Fruit fly (Drosophila melanogaster) whole organism, embryonic: ENCODE measurements around the gene CG11902.

Experiments used
- Atf3 ChIP-seq: fragments of 200-800 bp; sonication (Bioruptor generic); optimal IDR thresholded peaks from 3 replicates; lab custom pipeline; 2016; ENCODE audit warnings: missing biosample characterization, missing genetic modification characterization
- CG10565 ChIP-seq: fragments of 200-800 bp; sonication (Bioruptor generic); optimal IDR thresholded peaks from 3 replicates; lab custom pipeline; 2016; ENCODE audit warnings: missing biosample characterization, mild to moderate bottlenecking, missing genetic modification characterization
- CG2678 ChIP-seq: fragments of 200-800 bp; sonication (Bioruptor generic); optimal IDR thresholded peaks from 3 replicates; lab custom pipeline; 2019; ENCODE audit warnings: missing biosample characterization, mild to moderate bottlenecking, missing genetic modification characterization, moderate library complexity
- CG3163 ChIP-seq: fragments of 200-800 bp; sonication (Bioruptor generic); optimal IDR thresholded peaks from 3 replicates; lab custom pipeline; 2016; ENCODE audit warnings: missing biosample characterization, missing genetic modification characterization
- CG5953 ChIP-seq: fragments of 200-800 bp; sonication (Bioruptor generic); IDR thresholded peaks from 2 replicates; pipeline ENCODE4 v1.3.6; 2022; ENCODE audit warnings: missing biosample characterization, missing genetic modification characterization
- CG6765 ChIP-seq: fragments of 200-800 bp; sonication (Bioruptor generic); optimal IDR thresholded peaks from 3 replicates; lab custom pipeline; 2017; ENCODE audit warnings: missing biosample characterization, mild to moderate bottlenecking, missing genetic modification characterization
- CG8924 ChIP-seq: fragments of 200-800 bp; optimal IDR thresholded peaks from 3 replicates; lab custom pipeline; 2019; ENCODE audit warnings: missing biosample characterization, mild to moderate bottlenecking, missing genetic modification characterization, moderate library complexity
- Doc2 ChIP-seq: fragments of 200-800 bp; sonication (Bioruptor generic); IDR thresholded peaks from 2 replicates; pipeline ENCODE4 v1.3.6; 2022; ENCODE audit warnings: missing biosample characterization, missing genetic modification characterization
- Scr ChIP-seq: fragments of 200-800 bp; sonication (Bioruptor generic); IDR thresholded peaks from 2 replicates; pipeline ENCODE4 v1.3.6; 2022; ENCODE audit warnings: missing biosample characterization, missing genetic modification characterization; ENCODE audit not compliant: partially characterized antibody
- ase ChIP-seq: fragments of 200-800 bp; sonication (Bioruptor generic); IDR thresholded peaks from 3 replicates; pipeline ENCODE4 v1.3.6; 2022; ENCODE audit warnings: missing biosample characterization, missing genetic modification characterization
- peb ChIP-seq: fragments of 200-800 bp; sonication (Bioruptor generic); IDR thresholded peaks from 2 replicates; pipeline ENCODE4 v1.3.6; 2022; ENCODE audit warnings: missing biosample characterization, missing genetic modification characterization
- toy ChIP-seq: fragments of 200-800 bp; sonication (Bioruptor generic); IDR thresholded peaks from 2 replicates; pipeline ENCODE4 v1.3.6; 2022; ENCODE audit warnings: missing biosample characterization, missing genetic modification characterization

DNA sequence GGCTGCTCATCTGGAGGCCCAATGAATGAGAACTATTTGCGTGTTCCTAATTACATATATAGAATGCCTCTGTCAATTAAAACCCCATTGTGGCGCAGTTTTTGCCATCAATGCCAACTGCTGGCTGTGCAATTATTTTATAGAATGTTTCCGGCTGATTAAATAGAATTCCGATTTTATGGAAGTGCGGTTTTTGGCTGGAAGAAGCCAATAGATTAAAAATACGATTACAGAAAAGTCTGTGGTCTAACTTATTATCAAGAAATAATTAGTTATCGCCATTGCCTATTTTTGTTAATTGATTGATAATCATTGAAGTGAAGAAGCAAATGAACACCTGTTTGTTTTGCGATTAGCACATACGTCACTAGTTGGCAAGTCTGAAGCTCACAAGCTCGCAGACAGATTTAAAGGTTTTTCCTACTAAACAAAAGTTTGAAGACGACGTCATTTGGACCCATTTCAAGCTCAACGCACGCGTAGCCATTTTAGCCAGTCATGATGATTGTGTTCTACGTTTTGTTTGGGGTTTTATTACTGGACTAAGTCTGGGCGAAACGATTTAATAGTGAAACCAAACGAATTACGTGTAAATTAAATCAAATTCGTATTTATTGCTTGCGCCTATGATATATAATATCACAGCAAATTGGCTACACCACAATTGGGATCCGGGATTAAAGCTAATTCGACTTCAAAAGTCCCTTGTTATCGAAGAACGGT lies 29.1 kb upstream of the CG11902 start:
- TF ChIP-seq Scr (GFP tag; lab: Robert Waterston, UW) = no peak
- no peak for TF ChIP-seq ase (GFP tag; lab: Robert Waterston, UW)
- TF ChIP-seq CG3163 (GFP tag; lab: Kevin White, UChicago) = no peak
- TF ChIP-seq CG8924 = no peak
- no peak for TF ChIP-seq CG2678 (tag; lab: Kevin White, UChicago)
- no peak for TF ChIP-seq CG5953 (GFP tag; lab: Robert Waterston, UW)
- TF ChIP-seq Doc2 (GFP tag; lab: Robert Waterston, UW) = no peak
- no peak for TF ChIP-seq Atf3
- no peak for TF ChIP-seq toy (GFP tag; lab: Robert Waterston, UW)
- no peak for TF ChIP-seq CG10565
- TF ChIP-seq peb (GFP tag; lab: Robert Waterston, UW) = no peak
- no peak for TF ChIP-seq CG6765 (GFP tag; lab: Kevin White, UChicago)
